Worm (Caenorhabditis elegans): Measurements from ENCODE around the gene C17H12.3.

C17H12.3 gene

DNA sequence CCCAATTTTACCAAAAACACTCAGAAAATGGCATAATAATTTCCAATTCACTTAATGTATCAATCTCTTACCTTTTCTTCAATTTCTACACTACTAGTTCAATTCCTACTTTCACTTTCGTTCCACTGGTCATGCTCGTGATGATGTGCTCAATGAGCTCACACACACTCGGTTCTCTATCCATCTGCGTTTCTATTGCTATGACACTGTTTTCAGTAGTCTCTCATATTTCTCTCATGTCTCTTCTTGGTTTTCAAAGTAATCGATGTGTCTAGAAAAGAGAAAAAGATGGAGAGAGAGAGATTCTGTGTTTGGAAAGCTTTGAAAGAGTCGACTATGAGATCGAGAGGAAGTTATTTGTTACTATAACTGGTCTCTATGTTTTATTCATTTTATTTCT, 28.2 kb downstream of the C17H12.3 start (continued):
- no peak for TF ChIP-seq ceh-32 (tag; optimal IDR thresholded peaks at IDR 0.05; ENCODE audit: poor library complexity)
- TF ChIP-seq lsy-2 (tag; optimal IDR thresholded peaks at IDR 0.05), result peak; percentile 23 to 77
- peak in 1 of 2 experiments; percentile 69 for TF ChIP-seq mdl-1 (tag; optimal IDR thresholded peaks at IDR 0.05)
- peak; percentile 75 for TF ChIP-seq mep-1 (tag; optimal IDR thresholded peaks at IDR 0.05)
- TF ChIP-seq nhr-42 (GFP tag; IDR thresholded peaks at IDR 0.05), result no peak
- no peak for TF ChIP-seq lin-39 (tag; optimal IDR thresholded peaks at IDR 0.05)
- TF ChIP-seq Y75B8A.6 (GFP tag; IDR thresholded peaks at IDR 0.05), result no peak
- no peak for TF ChIP-seq nhr-76 (tag; optimal IDR thresholded peaks at IDR 0.05)
- no peak for TF ChIP-seq daf-12 (tag; optimal IDR thresholded peaks at IDR 0.05)
- TF ChIP-seq ceh-62 (tag; optimal IDR thresholded peaks at IDR 0.05), result no peak
- TF ChIP-seq ctbp-1 (GFP tag; IDR thresholded peaks at IDR 0.05), result no peak
- TF ChIP-seq nhr-28 (tag; optimal IDR thresholded peaks at IDR 0.05), result peak; percentile 59
- no peak for TF ChIP-seq pqm-1 (tag; optimal IDR thresholded peaks at IDR 0.05)
- no peak for TF ChIP-seq dmd-8 (GFP tag; IDR thresholded peaks at IDR 0.05)
- peak; percentile 6 for TF ChIP-seq nhr-48 (tag; optimal IDR thresholded peaks at IDR 0.05)
- no peak for TF ChIP-seq Y5F2A.4 (GFP tag; optimal IDR thresholded peaks at IDR 0.05)
- peak; percentile 20; the same call in 1 of the 2 replicates for TF ChIP-seq dmd-6 (GFP tag; IDR thresholded peaks at IDR 0.05)
- TF ChIP-seq egl-27 (tag; optimal IDR thresholded peaks at IDR 0.05), result no peak
- no peak for TF ChIP-seq R02D3.7 (tag; optimal IDR thresholded peaks at IDR 0.05)
- peak; percentile 49 for TF ChIP-seq nhr-77 (tag; optimal IDR thresholded peaks at IDR 0.05)
- no peak for TF ChIP-seq snpc-1.2 (GFP tag; IDR thresholded peaks at IDR 0.05)
- peak; percentile 68 for TF ChIP-seq hmg-1.1 (GFP tag; IDR thresholded peaks at IDR 0.05)
- no peak for TF ChIP-seq ZK546.5 (tag; optimal IDR thresholded peaks at IDR 0.05)
- TF ChIP-seq saeg-2 (GFP tag; IDR thresholded peaks at IDR 0.05), result no peak
- TF ChIP-seq ztf-11 (tag; optimal IDR thresholded peaks at IDR 0.05), result no peak
- no peak for TF ChIP-seq unc-62 (GFP tag; optimal IDR thresholded peaks at IDR 0.05 in 1 of 2)
- no peak for TF ChIP-seq unc-62 (tag; optimal IDR thresholded peaks at IDR 0.05)
- TF ChIP-seq php-3 (GFP tag; IDR thresholded peaks at IDR 0.05), result no peak
- TF ChIP-seq F26F4.8 (GFP tag; conservative IDR thresholded peaks at IDR 0.05), result no peak
- peak; percentile 85 for TF ChIP-seq dve-1 (tag; optimal IDR thresholded peaks at IDR 0.05; ENCODE audit: insufficient read depth)
- TF ChIP-seq zfp-3 (GFP tag; conservative IDR thresholded peaks at IDR 0.05), result no peak
- TF ChIP-seq nhr-237 (tag; optimal IDR thresholded peaks at IDR 0.05), result no peak
- peak; percentile 2 for TF ChIP-seq dpl-1 (GFP tag; optimal IDR thresholded peaks at IDR 0.05)
- TF ChIP-seq daf-8 (GFP tag; IDR thresholded peaks at IDR 0.05), result no peak
- TF ChIP-seq spr-1 (tag; optimal IDR thresholded peaks at IDR 0.05), result no peak
- TF ChIP-seq F37D6.2 (tag; optimal IDR thresholded peaks at IDR 0.05), result no peak
- peak; percentile 43 for TF ChIP-seq fkh-10 (GFP tag; optimal IDR thresholded peaks at IDR 0.05)
- TF ChIP-seq cey-2 (tag; optimal IDR thresholded peaks at IDR 0.05; ENCODE audit: borderline replicate concordance, insufficient read depth), result no peak

DNA sequence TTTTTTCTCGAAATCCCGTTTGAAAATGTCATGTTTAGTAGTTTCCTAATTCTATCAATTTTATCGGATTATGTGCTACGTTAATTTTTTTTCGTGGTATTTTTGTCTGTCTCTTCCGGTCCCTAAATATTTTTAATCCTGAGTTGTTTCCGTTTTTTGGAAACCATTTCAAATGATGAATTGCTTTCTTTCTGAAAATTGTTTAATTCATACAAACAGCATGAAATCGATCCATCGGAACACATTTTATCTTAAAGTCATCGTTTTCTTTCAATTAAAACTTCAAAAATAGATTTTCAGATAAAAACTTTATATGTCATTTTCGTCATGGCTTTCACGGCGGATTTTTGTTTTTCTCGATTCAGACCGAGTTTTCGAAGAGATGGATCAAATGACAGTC, 33.0 kb downstream of the C17H12.3 start, which contains the start of gene spd-3:
TSS of gene spd-3 (plus strand) at position 301 of the 400 bp plus-strand sequence.
- TF ChIP-seq zag-1 (tag; optimal IDR thresholded peaks at IDR 0.05) (no peak), lin-38 (GFP tag; IDR thresholded peaks at IDR 0.05) (0 out of 2 replicates have a peak, but pooled peaks have one; percentile 12), T26A8.4 (GFP tag; IDR thresholded peaks at IDR 0.05) (no peak), rbr-2 (tag; optimal IDR thresholded peaks at IDR 0.05) (no peak), aha-1 (tag) (peak; percentile 12), nhr-76 (tag; optimal IDR thresholded peaks at IDR 0.05) (no peak), attf-4 (tag; optimal IDR thresholded peaks at IDR 0.05) (no peak), F49E8.2 (tag; optimal IDR thresholded peaks at IDR 0.05; ENCODE audit: borderline replicate concordance) (no peak)
